Fruit fly (Drosophila melanogaster): ENCODE data around the gene CG2256.

DNA sequence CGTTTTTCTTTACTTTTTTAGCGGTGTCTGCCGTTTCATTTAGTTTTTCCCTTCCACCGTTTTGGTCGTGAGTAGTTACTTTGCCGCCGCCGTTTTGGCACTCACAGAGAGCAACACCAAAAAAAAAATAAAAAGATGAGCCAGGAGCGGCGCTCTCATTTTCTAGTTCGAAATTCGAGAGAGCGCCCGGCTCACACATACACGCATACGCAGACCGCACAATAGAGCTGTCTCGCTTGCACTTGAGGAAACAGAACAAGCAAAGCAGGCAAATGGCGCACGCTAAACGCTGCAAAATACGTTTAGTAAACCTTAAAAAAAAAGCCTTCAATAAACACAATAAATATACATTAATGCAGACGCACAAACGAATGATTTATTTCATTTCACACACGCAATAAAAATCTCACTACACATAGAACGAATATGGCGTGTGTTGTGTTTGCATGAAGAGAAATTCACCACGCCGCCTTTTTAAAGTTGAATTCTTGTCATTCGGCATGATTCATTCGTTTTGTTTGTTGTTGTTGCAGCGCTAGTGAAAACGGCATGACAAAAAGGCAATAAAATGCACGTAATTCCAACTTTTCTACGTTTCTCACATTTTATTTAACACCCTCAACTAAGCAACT is 30.3 kb downstream of the CG2256 start:
- TF ChIP-seq h (GFP tag; optimal IDR thresholded peaks at IDR 0.05) = peak; percentile 35
- no peak for TF ChIP-seq Abd-B (GFP tag; optimal IDR thresholded peaks at IDR 0.05)
- no peak for TF ChIP-seq br (GFP tag; optimal IDR thresholded peaks at IDR 0.05)
- no peak for TF ChIP-seq pan (optimal IDR thresholded peaks at IDR 0.05)
